Worm (Caenorhabditis elegans): Measurements from ENCODE around the gene lev-9.

DNA sequence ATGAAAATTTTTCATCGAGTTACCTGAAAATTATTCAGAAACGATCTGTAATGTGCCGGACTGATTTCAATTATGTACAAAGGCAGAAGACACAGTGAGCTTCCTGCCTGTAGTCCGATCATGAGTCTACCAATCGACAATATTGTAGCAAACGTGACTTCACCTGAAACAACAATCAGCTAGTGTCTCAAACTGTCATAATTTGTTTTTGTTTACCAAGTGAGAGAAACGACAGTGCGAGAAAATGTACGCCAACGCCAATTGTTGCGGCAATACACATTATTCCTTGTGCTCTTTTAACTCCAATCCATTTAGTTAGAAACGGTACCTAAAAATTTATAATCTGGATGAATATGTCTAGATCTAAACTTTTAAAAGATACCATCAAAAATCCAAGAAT is 45.8 kb upstream of the lev-9 start:
- TF ChIP-seq unc-62 (GFP tag; optimal IDR thresholded peaks at IDR 0.05) (no peak), sptf-1 (tag; optimal IDR thresholded peaks at IDR 0.05) (no peak), hpl-2 (GFP tag; optimal IDR thresholded peaks at IDR 0.05) (no peak), elt-3 (tag; optimal IDR thresholded peaks at IDR 0.05) (no peak)

Measured in whole organism, L1 larva.